Fruit fly (Drosophila melanogaster) whole organism, embryonic: ENCODE results near the gene CG15912.

Experiments
- Atf-2 ChIP-seq: fragments of 200-800 bp; sonication (Bioruptor generic); optimal IDR thresholded peaks from 2 replicates; lab custom pipeline; 2016; ENCODE audit warnings: missing biosample characterization, missing genetic modification characterization
- Blimp-1 ChIP-seq: fragments of 200-800 bp; sonication (Bioruptor generic); optimal IDR thresholded peaks from 3 replicates; lab custom pipeline; 2018; ENCODE audit warnings: missing biosample characterization, missing genetic modification characterization, mild to moderate bottlenecking, moderate library complexity, missing genetic modification reagents
- Bteb2 ChIP-seq: fragments of 200-800 bp; sonication (Bioruptor generic); optimal IDR thresholded peaks from 2 replicates; lab custom pipeline; 2016; ENCODE audit warnings: missing biosample characterization, missing genetic modification characterization
- CG12769 ChIP-seq: fragments of 200-800 bp; sonication (Bioruptor generic); optimal IDR thresholded peaks from 2 replicates; lab custom pipeline; 2019; ENCODE audit warnings: missing biosample characterization, mild to moderate bottlenecking, missing genetic modification characterization, moderate library complexity
- CG15269 ChIP-seq: fragments of 200-800 bp; sonication (Bioruptor generic); optimal IDR thresholded peaks from 2 replicates; lab custom pipeline; 2018; ENCODE audit warnings: missing biosample characterization, mild to moderate bottlenecking, missing genetic modification characterization, moderate library complexity
- CG15696 ChIP-seq: fragments of 200-800 bp; sonication (Bioruptor generic); optimal IDR thresholded peaks from 2 replicates; lab custom pipeline; 2019; ENCODE audit warnings: missing biosample characterization, mild to moderate bottlenecking, missing genetic modification characterization, moderate library complexity
- CG1602 ChIP-seq: fragments of 200-800 bp; sonication (Bioruptor generic); optimal IDR thresholded peaks from 3 replicates; lab custom pipeline; 2016; ENCODE audit warnings: missing biosample characterization, missing genetic modification characterization
- CG16863 ChIP-seq: fragments of 200-800 bp; sonication (Bioruptor generic); optimal IDR thresholded peaks from 3 replicates; lab custom pipeline; 2016; ENCODE audit warnings: missing biosample characterization, missing genetic modification characterization
- CG3065 ChIP-seq: fragments of 200-800 bp; sonication (Bioruptor generic); optimal IDR thresholded peaks from 2 replicates; lab custom pipeline; 2016; ENCODE audit warnings: missing biosample characterization, missing genetic modification characterization
- CG34376 ChIP-seq: fragments of 200-800 bp; sonication (Bioruptor generic); optimal IDR thresholded peaks from 2 replicates; lab custom pipeline; 2018; ENCODE audit warnings: missing biosample characterization, mild to moderate bottlenecking, missing genetic modification characterization
- CG4328 ChIP-seq: fragments of 200-800 bp; sonication (Bioruptor generic); optimal IDR thresholded peaks from 3 replicates; lab custom pipeline; 2017; ENCODE audit warnings: missing biosample characterization, missing genetic modification reagents, missing genetic modification characterization
- CG4424 ChIP-seq: fragments of 200-800 bp; sonication (Bioruptor generic); optimal IDR thresholded peaks from 3 replicates; lab custom pipeline; 2016; ENCODE audit warnings: missing biosample characterization, missing genetic modification characterization
- CG5180 ChIP-seq: fragments of 200-800 bp; sonication (Bioruptor generic); optimal IDR thresholded peaks from 3 replicates; lab custom pipeline; 2017; ENCODE audit warnings: missing biosample characterization, missing genetic modification characterization, mild to moderate bottlenecking, moderate library complexity, missing genetic modification reagents
- CG5953 ChIP-seq: fragments of 200-800 bp; sonication (Bioruptor generic); IDR thresholded peaks from 2 replicates; pipeline ENCODE4 v1.3.6; 2022; ENCODE audit warnings: missing biosample characterization, missing genetic modification characterization
- CG7271 ChIP-seq: fragments of 200-800 bp; sonication (Bioruptor generic); optimal IDR thresholded peaks from 2 replicates; lab custom pipeline; 2018; ENCODE audit warnings: missing biosample characterization, mild to moderate bottlenecking, missing genetic modification characterization, moderate library complexity
- CG7987 ChIP-seq: fragments of 200-800 bp; sonication (Bioruptor generic); optimal IDR thresholded peaks from 2 replicates; lab custom pipeline; 2018; ENCODE audit warnings: missing biosample characterization, mild to moderate bottlenecking, missing genetic modification characterization, moderate library complexity
- CG8290 ChIP-seq, 3 experiments: fragments of 200-800 bp; sonication (Bioruptor generic); optimal IDR thresholded peaks; 2 replicates each; lab custom pipeline; 2016 to 2019; ENCODE audit warnings: missing biosample characterization in 3 of 3, missing genetic modification characterization in 3 of 3, mild to moderate bottlenecking in 2 of 3, moderate library complexity in 1 of 3
- Deaf1 ChIP-seq: fragments of 200-800 bp; optimal IDR thresholded peaks from 3 replicates; lab custom pipeline; 2019; ENCODE audit warnings: missing biosample characterization, mild to moderate bottlenecking, missing genetic modification characterization, moderate library complexity
- Ets65A ChIP-seq: fragments of 200-800 bp; sonication (Bioruptor generic); peaks from one replicate; lab custom pipeline; 2016; ENCODE audit warnings: missing biosample characterization, missing genetic modification characterization
- Ets97D ChIP-seq: fragments of 200-800 bp; sonication (Bioruptor generic); optimal IDR thresholded peaks from 3 replicates; lab custom pipeline; 2016; ENCODE audit warnings: missing biosample characterization, missing genetic modification characterization
- Fer3 ChIP-seq: fragments of 200-800 bp; sonication (Bioruptor generic); optimal IDR thresholded peaks from 2 replicates; lab custom pipeline; 2018; ENCODE audit warnings: missing biosample characterization, mild to moderate bottlenecking, missing genetic modification characterization, moderate library complexity
- HLH54F ChIP-seq: fragments of 200-800 bp; sonication (Bioruptor generic); optimal IDR thresholded peaks from 3 replicates; lab custom pipeline; 2016; ENCODE audit warnings: missing biosample characterization, missing genetic modification characterization
- Hr39 ChIP-seq: fragments of >200 bp; optimal IDR thresholded peaks from 2 replicates; lab custom pipeline; 2017
- Mrtf ChIP-seq: fragments of 200-800 bp; sonication (Bioruptor generic); IDR thresholded peaks from 3 replicates; pipeline ENCODE4 v1.3.6; 2022; ENCODE audit warnings: missing biosample characterization, missing genetic modification characterization
- Myb ChIP-seq: fragments of 200-800 bp; sonication (Bioruptor generic); optimal IDR thresholded peaks from 2 replicates; lab custom pipeline; 2016; ENCODE audit warnings: missing biosample characterization, missing genetic modification characterization
- NC2α ChIP-seq: fragments of 200-800 bp; sonication (Bioruptor generic); optimal IDR thresholded peaks from 2 replicates; lab custom pipeline; 2016; ENCODE audit warnings: missing biosample characterization, missing genetic modification characterization
- Usf ChIP-seq: fragments of 200-800 bp; sonication (Bioruptor generic); optimal IDR thresholded peaks from 2 replicates; lab custom pipeline; 2017; ENCODE audit warnings: missing genotype, missing biosample characterization, missing genetic modification characterization
- abd-A ChIP-seq: fragments of 200-800 bp; sonication (Bioruptor generic); optimal IDR thresholded peaks from 3 replicates; lab custom pipeline; 2019; ENCODE audit warnings: missing biosample characterization, mild to moderate bottlenecking, missing genetic modification characterization, moderate library complexity
- ato ChIP-seq: fragments of 200-800 bp; sonication (Bioruptor generic); IDR thresholded peaks from 2 replicates; pipeline ENCODE4 v1.3.6; 2022; ENCODE audit warnings: missing biosample characterization, missing genetic modification characterization; ENCODE audit not compliant: partially characterized antibody
- btn ChIP-seq: fragments of 200-800 bp; sonication (Bioruptor generic); optimal IDR thresholded peaks from 2 replicates; lab custom pipeline; 2016; ENCODE audit warnings: missing biosample characterization, missing genetic modification characterization
- dan ChIP-seq: fragments of 200-800 bp; sonication (Bioruptor generic); IDR thresholded peaks from 2 replicates; pipeline ENCODE4 v1.3.6; 2022; ENCODE audit warnings: missing biosample characterization, missing genetic modification characterization
- danr ChIP-seq: fragments of 200-800 bp; sonication (Bioruptor generic); IDR thresholded peaks from 2 replicates; pipeline ENCODE4 v1.3.6; 2022; ENCODE audit warnings: missing biosample characterization, missing genetic modification characterization
- dati ChIP-seq: fragments of 200-800 bp; sonication (Bioruptor generic); IDR thresholded peaks from 2 replicates; pipeline ENCODE4 v1.3.6; 2022; ENCODE audit warnings: missing biosample characterization, missing genetic modification characterization
- dpn ChIP-seq, 2 experiments: fragments of 200-800 bp; sonication (Bioruptor generic); optimal IDR thresholded peaks; 3 replicates each; lab custom pipeline; 2016; ENCODE audit warnings: missing biosample characterization in 2 of 2, missing genetic modification characterization in 2 of 2
- exex ChIP-seq: fragments of 200-800 bp; sonication (Bioruptor generic); optimal IDR thresholded peaks from 4 replicates; lab custom pipeline; 2018; ENCODE audit warnings: missing biosample characterization, mild to moderate bottlenecking, missing genetic modification characterization, moderate library complexity
- kah ChIP-seq: fragments of 200-800 bp; sonication (Bioruptor generic); optimal IDR thresholded peaks from 2 replicates; lab custom pipeline; 2018; ENCODE audit warnings: missing biosample characterization, mild to moderate bottlenecking, missing genetic modification characterization
- lola ChIP-seq, 3 experiments: fragments of >200 bp in 2 of 3; fragments of 200-800 bp in 1 of 3; sonication (Bioruptor generic) in 1 of 3; optimal IDR thresholded peaks; 2 replicates each; lab custom pipeline; 2017 to 2019; ENCODE audit warnings: missing biosample characterization in 3 of 3, missing genetic modification characterization in 3 of 3, mild to moderate bottlenecking in 1 of 3, moderate library complexity in 1 of 3
- nerfin-2 ChIP-seq: fragments of 200-800 bp; sonication (Bioruptor generic); IDR thresholded peaks from 2 replicates; pipeline ENCODE4 v1.3.6; 2022; ENCODE audit warnings: missing biosample characterization, missing genetic modification characterization; ENCODE audit not compliant: partially characterized antibody
- otp ChIP-seq: fragments of 200-800 bp; sonication (Bioruptor generic); IDR thresholded peaks from 3 replicates; pipeline ENCODE4, ENCODE4 v1.3.6; 2022; ENCODE audit warnings: missing biosample characterization, missing genetic modification characterization
- pita ChIP-seq: fragments of 200-800 bp; sonication (Bioruptor generic); optimal IDR thresholded peaks from 2 replicates; lab custom pipeline; 2017; ENCODE audit warnings: missing biosample characterization, mild to moderate bottlenecking, missing genetic modification characterization
- prd ChIP-seq, 3 experiments: fragments of >200 bp in 2 of 3; fragments of 200-800 bp in 1 of 3; sonication (Bioruptor generic) in 1 of 3; optimal IDR thresholded peaks in 2 of 3; IDR thresholded peaks in 1 of 3; 2 replicates in 2 of 3; 3 replicates in 1 of 3; pipeline versions ENCODE4 v1.3.6 to Lab custom; 2017 to 2022; ENCODE audit warnings: missing biosample characterization in 1 of 3, missing genetic modification characterization in 1 of 3
- sd ChIP-seq: fragments of 200-800 bp; sonication (Bioruptor generic); optimal IDR thresholded peaks from 3 replicates; lab custom pipeline; 2018; ENCODE audit warnings: missing biosample characterization, mild to moderate bottlenecking, missing genetic modification characterization, moderate library complexity
- sqz ChIP-seq: fragments of 200-800 bp; sonication (Bioruptor generic); optimal IDR thresholded peaks from 3 replicates; lab custom pipeline; 2018; ENCODE audit warnings: missing biosample characterization, mild to moderate bottlenecking, missing genetic modification characterization
- tll ChIP-seq, 2 experiments: fragments of 200-800 bp in 1 of 2; fragments of >200 bp in 1 of 2; sonication (Bioruptor generic) in 1 of 2; optimal IDR thresholded peaks; 2 replicates each; lab custom pipeline; 2017 to 2019; ENCODE audit warnings: missing biosample characterization in 2 of 2, missing genetic modification characterization in 2 of 2, mild to moderate bottlenecking in 1 of 2, moderate library complexity in 1 of 2
- ttk ChIP-seq: fragments of 200-800 bp; sonication (Bioruptor generic); IDR thresholded peaks from 2 replicates; pipeline ENCODE4 v2.1.2; 2022; ENCODE audit warnings: missing biosample characterization, missing genetic modification characterization
- wek ChIP-seq: fragments of 200-800 bp; sonication (Bioruptor generic); optimal IDR thresholded peaks from 3 replicates; lab custom pipeline; 2018; ENCODE audit warnings: missing biosample characterization, mild to moderate bottlenecking, missing genetic modification characterization, moderate library complexity
- zf30C ChIP-seq: fragments of 200-800 bp; sonication (Bioruptor generic); optimal IDR thresholded peaks from 3 replicates; lab custom pipeline; 2018; ENCODE audit warnings: missing biosample characterization, mild to moderate bottlenecking, missing genetic modification characterization

Gene CG15912

DNA sequence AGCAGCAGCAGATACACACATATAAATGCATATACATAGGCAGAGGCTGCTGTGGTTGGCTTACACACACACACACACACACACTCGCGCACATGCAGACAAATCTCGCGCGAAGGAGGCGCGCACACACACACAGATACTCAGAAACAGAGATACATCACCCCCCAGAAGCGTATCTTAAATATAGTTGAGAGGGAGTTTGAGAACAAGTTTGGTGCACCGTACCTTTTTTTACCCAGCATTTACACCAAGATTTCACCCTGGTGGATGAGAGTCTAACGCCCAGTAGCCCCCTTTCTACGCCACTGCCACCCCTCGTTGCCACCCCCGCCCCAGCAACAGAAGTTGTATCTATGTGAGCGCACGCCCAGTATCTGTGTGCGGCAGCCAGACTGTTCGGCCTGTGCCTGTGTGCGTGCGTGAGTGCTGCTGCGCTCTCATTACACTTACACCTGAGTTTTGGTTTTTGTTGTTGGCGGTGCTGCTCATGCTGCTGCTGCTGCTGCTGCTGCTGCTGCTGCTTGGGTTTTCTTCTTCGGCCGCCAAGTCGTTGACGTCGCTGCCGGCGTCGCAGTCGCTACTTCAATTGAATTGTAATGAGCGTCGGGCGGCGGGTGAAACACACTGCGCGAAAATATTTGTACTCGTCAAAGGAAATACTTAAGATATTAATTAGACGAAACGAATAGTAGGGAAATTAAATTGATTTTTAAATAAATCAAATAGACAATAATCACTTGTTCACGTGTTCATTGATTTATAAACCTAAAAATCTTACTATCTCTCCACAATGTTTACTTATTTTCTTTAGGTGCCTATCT is 41.3 kb downstream of the CG15912 start (continued):
- TF ChIP-seq nerfin-2 (GFP tag; lab: Robert Waterston, UW) (no peak), NC2α (no peak), Bteb2 (GFP tag; lab: Kevin White, UChicago) (peak; percentile 24), Hr39 (lab: Kevin White, UChicago) (no peak), Fer3 (tag; lab: Kevin White, UChicago) (peak; percentile 70), Ets65A (GFP tag; lab: Kevin White, UChicago) (peak; percentile 29), btn (GFP tag; lab: Kevin White, UChicago) (no peak), CG12769 (tag; lab: Kevin White, UChicago) (peak; percentile 93), pita (no peak), danr (GFP tag; lab: Robert Waterston, UW) (peak; percentile 85), Myb (no peak), sd (tag; lab: Kevin White, UChicago) (peak; percentile 8), dpn (GFP tag; optimal IDR thresholded peaks at IDR 0.05; lab: Kevin White, UChicago) (peak in 1 of 2 experiments; percentile 90), dan (peak; percentile 92), CG8290 (GFP tag; optimal IDR thresholded peaks at IDR 0.05; lab: Kevin White, UChicago) (peak; percentile 14), CG8290 (tag; optimal IDR thresholded peaks at IDR 0.05; lab: Kevin White, UChicago) (peak in 1 of 2 experiments; percentile 96), CG5953 (peak; percentile 88), Ets97D (GFP tag; lab: Kevin White, UChicago) (no peak), CG4328 (GFP tag; lab: Kevin White, UChicago) (no peak), otp (GFP tag; lab: Robert Waterston, UW) (peak; percentile 95), CG15696 (tag; lab: Kevin White, UChicago) (peak; percentile 76), exex (tag; lab: Kevin White, UChicago) (no peak), zf30C (GFP tag; lab: Kevin White, UChicago) (peak; percentile 81), prd (optimal IDR thresholded peaks at IDR 0.05; lab: Kevin White, UChicago) (no peak), prd (GFP tag; IDR thresholded peaks at IDR 0.05; lab: Robert Waterston, UW) (peak; percentile 97), Blimp-1 (peak; percentile 46), kah (GFP tag; lab: Kevin White, UChicago) (no peak), CG16863 (GFP tag; lab: Kevin White, UChicago) (peak; percentile 51), Mrtf (peak; percentile 87), HLH54F (GFP tag; lab: Kevin White, UChicago) (peak; percentile 12), CG4424 (GFP tag; lab: Kevin White, UChicago) (peak; percentile 80), CG3065 (GFP tag; lab: Kevin White, UChicago) (peak; percentile 60), CG7271 (tag; lab: Kevin White, UChicago) (peak; percentile 19), CG5180 (GFP tag; lab: Kevin White, UChicago) (peak; percentile 55), ttk (GFP tag; lab: Robert Waterston, UW) (peak; percentile 94), ato (GFP tag; lab: Robert Waterston, UW) (no peak), CG1602 (GFP tag; lab: Kevin White, UChicago) (peak; percentile 87), CG15269 (peak; percentile 75), CG7987 (GFP tag; lab: Kevin White, UChicago) (no peak), Usf (GFP tag; lab: Kevin White, UChicago) (peak; percentile 89), abd-A (peak; percentile 36), lola (GFP tag; optimal IDR thresholded peaks at IDR 0.05; lab: Kevin White, UChicago) (peak in 1 of 3 experiments; percentile 83), tll (GFP tag; optimal IDR thresholded peaks at IDR 0.05; lab: Kevin White, UChicago) (no peak), Atf-2 (GFP tag; lab: Kevin White, UChicago) (no peak), CG34376 (GFP tag; lab: Kevin White, UChicago) (no peak), wek (peak; percentile 23), dati (GFP tag; lab: Robert Waterston, UW) (peak; percentile 82), Deaf1 (tag; lab: Kevin White, UChicago) (peak; percentile 39), sqz (GFP tag; lab: Kevin White, UChicago) (peak; percentile 28)
